Fruit fly (Drosophila melanogaster) whole organism, embryonic: ENCODE measurements around the gene FipoQ.
A peak's percentile ranks its signal among the peaks of the same experiment; 100 is the strongest.

Experiments used
- Asciz ChIP-seq: fragments of 200-800 bp; sonication (Bioruptor generic); optimal IDR thresholded peaks from 2 replicates; lab custom pipeline; 2017; ENCODE audit warnings: missing biosample characterization, mild to moderate bottlenecking, missing genetic modification characterization, missing genetic modification reagents
- CG10267 ChIP-seq: fragments of 200-800 bp; sonication (Bioruptor generic); optimal IDR thresholded peaks from 2 replicates; lab custom pipeline; 2018; ENCODE audit warnings: missing biosample characterization, mild to moderate bottlenecking, missing genetic modification characterization, moderate library complexity
- CG10543 ChIP-seq: fragments of 200-800 bp; sonication (Bioruptor generic); optimal IDR thresholded peaks from 3 replicates; lab custom pipeline; 2017; ENCODE audit warnings: missing biosample characterization, mild to moderate bottlenecking, missing genetic modification characterization, moderate library complexity
- CG11093 ChIP-seq: fragments of 200-800 bp; sonication (Bioruptor generic); IDR thresholded peaks from 3 replicates; pipeline ENCODE4 v1.3.6; 2022; ENCODE audit warnings: missing biosample characterization, missing genetic modification characterization
- CG12104 ChIP-seq: fragments of 200-800 bp; sonication (Bioruptor generic); optimal IDR thresholded peaks from 3 replicates; lab custom pipeline; 2016; ENCODE audit warnings: missing biosample characterization, missing genetic modification characterization
- CG12391 ChIP-seq: fragments of 200-800 bp; sonication (Bioruptor generic); optimal IDR thresholded peaks from 3 replicates; lab custom pipeline; 2018; ENCODE audit warnings: missing biosample characterization, mild to moderate bottlenecking, missing genetic modification characterization, moderate library complexity
- CG13296 ChIP-seq: fragments of 200-800 bp; sonication (Bioruptor generic); optimal IDR thresholded peaks from 3 replicates; lab custom pipeline; 2018; ENCODE audit warnings: missing biosample characterization, mild to moderate bottlenecking, missing genetic modification characterization
- CG15011 ChIP-seq: fragments of 200-800 bp; sonication (Bioruptor generic); optimal IDR thresholded peaks from 3 replicates; lab custom pipeline; 2018; ENCODE audit warnings: missing biosample characterization, mild to moderate bottlenecking, missing genetic modification characterization
- CG15479 ChIP-seq: fragments of 200-800 bp; sonication (Bioruptor generic); optimal IDR thresholded peaks from 3 replicates; lab custom pipeline; 2019; ENCODE audit warnings: missing biosample characterization, mild to moderate bottlenecking, missing genetic modification characterization, moderate library complexity
- CG17829 ChIP-seq: fragments of 200-800 bp; optimal IDR thresholded peaks from 2 replicates; lab custom pipeline; 2019; ENCODE audit warnings: missing biosample characterization, mild to moderate bottlenecking, missing genetic modification characterization, moderate library complexity
- CG17912 ChIP-seq: fragments of 200-800 bp; sonication (Bioruptor generic); optimal IDR thresholded peaks from 2 replicates; lab custom pipeline; 2018; ENCODE audit warnings: missing biosample characterization, mild to moderate bottlenecking, missing genetic modification characterization
- CG1792 ChIP-seq: fragments of 200-800 bp; sonication (Bioruptor generic); optimal IDR thresholded peaks from 2 replicates; lab custom pipeline; 2016; ENCODE audit warnings: missing biosample characterization, missing genetic modification characterization
- CG18262 ChIP-seq: fragments of 200-800 bp; optimal IDR thresholded peaks from 3 replicates; lab custom pipeline; 2019; ENCODE audit warnings: missing biosample characterization, mild to moderate bottlenecking, missing genetic modification characterization, moderate library complexity
- CG31365 ChIP-seq: fragments of 200-800 bp; sonication (Bioruptor generic); optimal IDR thresholded peaks from 2 replicates; lab custom pipeline; 2018; ENCODE audit warnings: missing biosample characterization, mild to moderate bottlenecking, missing genetic modification characterization
- CG33213 ChIP-seq: fragments of 200-800 bp; sonication (Bioruptor generic); optimal IDR thresholded peaks from 3 replicates; lab custom pipeline; 2016; ENCODE audit warnings: missing biosample characterization, missing genetic modification characterization
- CG42726 ChIP-seq: fragments of 200-800 bp; sonication (Bioruptor generic); IDR thresholded peaks from 2 replicates; pipeline ENCODE4 v1.3.6; 2022; ENCODE audit warnings: missing biosample characterization, missing genetic modification characterization; ENCODE audit not compliant: partially characterized antibody
- CG43689 ChIP-seq: fragments of 200-800 bp; sonication (Bioruptor generic); IDR thresholded peaks from 2 replicates; pipeline ENCODE4 v1.3.6; 2022; ENCODE audit warnings: missing biosample characterization, missing genetic modification characterization
- CG4707 ChIP-seq: fragments of 200-800 bp; sonication (Bioruptor generic); optimal IDR thresholded peaks from 2 replicates; lab custom pipeline; 2018; ENCODE audit warnings: missing biosample characterization, mild to moderate bottlenecking, missing genetic modification characterization, moderate library complexity
- CG6689 ChIP-seq: fragments of 200-800 bp; sonication (Bioruptor generic); IDR thresholded peaks from 2 replicates; pipeline ENCODE4 v1.3.6; 2022; ENCODE audit warnings: missing biosample characterization, missing genetic modification characterization
- CG6765 ChIP-seq: fragments of 200-800 bp; sonication (Bioruptor generic); optimal IDR thresholded peaks from 3 replicates; lab custom pipeline; 2017; ENCODE audit warnings: missing biosample characterization, mild to moderate bottlenecking, missing genetic modification characterization
- CG7357 ChIP-seq: fragments of 200-800 bp; sonication (Bioruptor generic); IDR thresholded peaks from 3 replicates; pipeline ENCODE4 v1.3.6; 2022; ENCODE audit warnings: missing biosample characterization, missing genetic modification characterization
- CG9727 ChIP-seq: fragments of 200-800 bp; sonication (Bioruptor generic); optimal IDR thresholded peaks from 3 replicates; lab custom pipeline; 2017; ENCODE audit warnings: missing biosample characterization, mild to moderate bottlenecking, missing genetic modification characterization
- Camta ChIP-seq: fragments of 200-800 bp; sonication (Bioruptor generic); optimal IDR thresholded peaks from 2 replicates; lab custom pipeline; 2016; ENCODE audit warnings: missing biosample characterization, missing genetic modification characterization
- Dip2 ChIP-seq: fragments of 200-800 bp; sonication (Bioruptor generic); IDR thresholded peaks from 2 replicates; pipeline ENCODE4 v1.3.6; 2022; ENCODE audit warnings: missing biosample characterization, missing genetic modification characterization
- Dip3 ChIP-seq: fragments of 200-800 bp; sonication (Bioruptor generic); optimal IDR thresholded peaks from 3 replicates; lab custom pipeline; 2016; ENCODE audit warnings: missing biosample characterization, missing genetic modification characterization
- Eip74EF ChIP-seq, 2 experiments: fragments of 200-800 bp in 1 of 2; fragments of >200 bp in 1 of 2; sonication (Bioruptor generic) in 1 of 2; optimal IDR thresholded peaks; 2 replicates each; lab custom pipeline; 2017 to 2019; ENCODE audit warnings: missing biosample characterization in 2 of 2, missing genetic modification characterization in 2 of 2, mild to moderate bottlenecking in 1 of 2, moderate library complexity in 1 of 2
- Fer1 ChIP-seq: fragments of 200-800 bp; sonication (Bioruptor generic); optimal IDR thresholded peaks from 2 replicates; lab custom pipeline; 2017; ENCODE audit warnings: missing biosample characterization, mild to moderate bottlenecking, missing genetic modification characterization
- HmgZ ChIP-seq: fragments of 200-800 bp; sonication (Bioruptor generic); optimal IDR thresholded peaks from 2 replicates; lab custom pipeline; 2018; ENCODE audit warnings: missing biosample characterization, mild to moderate bottlenecking, missing genetic modification characterization
- Mes4 ChIP-seq: fragments of 200-800 bp; sonication (Bioruptor generic); optimal IDR thresholded peaks from 2 replicates; lab custom pipeline; 2016; ENCODE audit warnings: missing biosample characterization, missing genetic modification characterization
- NC2α ChIP-seq: fragments of 200-800 bp; sonication (Bioruptor generic); optimal IDR thresholded peaks from 2 replicates; lab custom pipeline; 2016; ENCODE audit warnings: missing biosample characterization, missing genetic modification characterization
- Optix ChIP-seq: fragments of 200-800 bp; sonication (Bioruptor generic); IDR thresholded peaks from 3 replicates; pipeline ENCODE4 v1.3.6; 2022; ENCODE audit warnings: missing biosample characterization, missing genetic modification characterization
- Sry-β ChIP-seq: fragments of 200-800 bp; sonication (Bioruptor generic); optimal IDR thresholded peaks from 2 replicates; lab custom pipeline; 2018; ENCODE audit warnings: missing biosample characterization, mild to moderate bottlenecking, missing genetic modification characterization, moderate library complexity
- bab2 ChIP-seq: fragments of 200-800 bp; sonication (Bioruptor generic); optimal IDR thresholded peaks from 2 replicates; lab custom pipeline; 2016; ENCODE audit warnings: missing biosample characterization, missing genetic modification characterization
- btn ChIP-seq: fragments of 200-800 bp; sonication (Bioruptor generic); optimal IDR thresholded peaks from 2 replicates; lab custom pipeline; 2016; ENCODE audit warnings: missing biosample characterization, missing genetic modification characterization
- cato ChIP-seq: fragments of 200-800 bp; sonication (Bioruptor generic); optimal IDR thresholded peaks from 2 replicates; lab custom pipeline; 2016; ENCODE audit warnings: missing biosample characterization, missing genetic modification characterization, borderline replicate concordance
- chm ChIP-seq: fragments of 200-800 bp; sonication (Bioruptor generic); IDR thresholded peaks from 2 replicates; pipeline ENCODE4 v1.3.6; 2022; ENCODE audit warnings: missing biosample characterization, missing genetic modification characterization
- corto ChIP-seq: fragments of 200-800 bp; sonication (Bioruptor generic); optimal IDR thresholded peaks from 2 replicates; lab custom pipeline; 2016; ENCODE audit warnings: missing biosample characterization, mild to moderate bottlenecking, missing genetic modification characterization, moderate library complexity
- grau ChIP-seq: fragments of 200-800 bp; optimal IDR thresholded peaks from 3 replicates; lab custom pipeline; 2019; ENCODE audit warnings: missing biosample characterization, mild to moderate bottlenecking, missing genetic modification characterization, moderate library complexity
- jing ChIP-seq: fragments of 200-800 bp; sonication (Bioruptor generic); optimal IDR thresholded peaks from 2 replicates; lab custom pipeline; 2018; ENCODE audit warnings: missing biosample characterization, mild to moderate bottlenecking, missing genetic modification characterization
- jumu ChIP-seq: fragments of 200-800 bp; sonication (Bioruptor generic); optimal IDR thresholded peaks from 3 replicates; lab custom pipeline; 2016; ENCODE audit warnings: missing biosample characterization, missing genetic modification characterization
- nom ChIP-seq: fragments of 200-800 bp; sonication (Bioruptor generic); optimal IDR thresholded peaks from 2 replicates; lab custom pipeline; 2017; ENCODE audit warnings: missing biosample characterization, missing genetic modification characterization, mild to moderate bottlenecking, moderate library complexity, missing genetic modification reagents
- pb ChIP-seq: fragments of 200-800 bp; sonication (Bioruptor generic); optimal IDR thresholded peaks from 3 replicates; lab custom pipeline; 2016; ENCODE audit warnings: missing biosample characterization, missing genetic modification characterization
- phol ChIP-seq: fragments of 200-800 bp; sonication (Bioruptor generic); optimal IDR thresholded peaks from 3 replicates; lab custom pipeline; 2018; ENCODE audit warnings: missing biosample characterization, mild to moderate bottlenecking, missing genetic modification characterization, moderate library complexity
- slbo ChIP-seq: fragments of 200-800 bp; sonication (Bioruptor generic); IDR thresholded peaks from 2 replicates; pipeline ENCODE4 v1.3.6; 2022; ENCODE audit warnings: missing biosample characterization, missing genetic modification characterization
- slou ChIP-seq: fragments of 200-800 bp; sonication (Bioruptor generic); optimal IDR thresholded peaks from 3 replicates; lab custom pipeline; 2016; ENCODE audit warnings: missing biosample characterization, missing genetic modification characterization
- so ChIP-seq: fragments of 200-800 bp; sonication (Bioruptor generic); IDR thresholded peaks from 3 replicates; pipeline ENCODE4 v1.3.6; 2022; ENCODE audit warnings: missing biosample characterization, missing genetic modification characterization
- ssp ChIP-seq: fragments of 200-800 bp; sonication (Bioruptor generic); IDR thresholded peaks from 2 replicates; pipeline ENCODE4 v1.3.6; 2022; ENCODE audit warnings: missing biosample characterization, missing genetic modification characterization
- stc ChIP-seq: fragments of 200-800 bp; sonication (Bioruptor generic); IDR thresholded peaks from 2 replicates; pipeline ENCODE4 v1.3.6; 2022; ENCODE audit warnings: missing biosample characterization, missing genetic modification characterization
- tna ChIP-seq: fragments of 200-800 bp; sonication (Bioruptor generic); IDR thresholded peaks from 2 replicates; pipeline ENCODE4 v1.3.6; 2022; ENCODE audit warnings: missing biosample characterization, missing genetic modification characterization; ENCODE audit not compliant: partially characterized antibody
- wek ChIP-seq: fragments of 200-800 bp; sonication (Bioruptor generic); optimal IDR thresholded peaks from 3 replicates; lab custom pipeline; 2018; ENCODE audit warnings: missing biosample characterization, mild to moderate bottlenecking, missing genetic modification characterization, moderate library complexity

Gene FipoQ

dm6 chr3R:29458689-29459136, 35.9 kb upstream of the FipoQ start (continued):
- TF ChIP-seq Dip2 (GFP tag; lab: Robert Waterston, UW) (no peak), NC2α (GFP tag; lab: Kevin White, UChicago) (peak; percentile 11), HmgZ (tag; lab: Kevin White, UChicago) (no peak), CG31365 (tag; lab: Kevin White, UChicago) (no peak), Mes4 (GFP tag; lab: Kevin White, UChicago) (peak; percentile 47), jing (GFP tag; lab: Kevin White, UChicago) (peak; percentile 65), CG42726 (no peak), CG15479 (GFP tag; lab: Kevin White, UChicago) (no peak), Asciz (peak; percentile 54), CG15011 (GFP tag; lab: Kevin White, UChicago) (peak; percentile 32), btn (GFP tag; lab: Kevin White, UChicago) (no peak), tna (GFP tag; lab: Robert Waterston, UW) (no peak), slbo (GFP tag; lab: Robert Waterston, UW) (no peak), CG18262 (tag; lab: Kevin White, UChicago) (peak; percentile 76), bab2 (GFP tag; lab: Kevin White, UChicago) (peak; percentile 57), ssp (peak; percentile 16; the same call in 1 of the 2 replicates), CG1792 (GFP tag; lab: Kevin White, UChicago) (no peak), CG11093 (GFP tag; lab: Robert Waterston, UW) (0 out of 3 replicates have a peak, but pooled peaks have one; percentile 21), grau (tag; lab: Kevin White, UChicago) (peak; percentile 51), phol (peak; percentile 77), cato (GFP tag; lab: Kevin White, UChicago) (peak; percentile 38), chm (GFP tag; lab: Robert Waterston, UW) (no peak), pb (GFP tag; lab: Kevin White, UChicago) (no peak), stc (no peak; the same call in 1 of the 2 replicates), CG12104 (GFP tag; lab: Kevin White, UChicago) (no peak), CG4707 (GFP tag; lab: Kevin White, UChicago) (peak; percentile 43), CG10267 (tag; lab: Kevin White, UChicago) (peak; percentile 36), Fer1 (GFP tag; lab: Kevin White, UChicago) (no peak), jumu (GFP tag; lab: Kevin White, UChicago) (peak; percentile 41), CG13296 (no peak), Camta (GFP tag; lab: Kevin White, UChicago) (no peak), CG6765 (GFP tag; lab: Kevin White, UChicago) (no peak), Dip3 (no peak), CG43689 (GFP tag; lab: Robert Waterston, UW) (no peak)

dm6 chr3R:29460225-29460927, 34.2 kb upstream of the FipoQ start:
- 0 out of 3 replicates have a peak, but pooled peaks have one; percentile 22 for TF ChIP-seq CG7357 (GFP tag; lab: Robert Waterston, UW)
- peak; percentile 40; the same call in 1 of the 2 replicates for TF ChIP-seq CG6689
- TF ChIP-seq Sry-β (GFP tag; lab: Kevin White, UChicago) = no peak
- TF ChIP-seq Optix = no peak
- TF ChIP-seq slou (GFP tag; lab: Kevin White, UChicago) = no peak
- TF ChIP-seq CG17829 (tag; lab: Kevin White, UChicago) = peak; percentile 24
- no peak for TF ChIP-seq Eip74EF (GFP tag; optimal IDR thresholded peaks at IDR 0.05; lab: Kevin White, UChicago)
- TF ChIP-seq CG12391 (tag; lab: Kevin White, UChicago) = no peak
- TF ChIP-seq corto (GFP tag; lab: Kevin White, UChicago) = no peak
- TF ChIP-seq CG10543 (GFP tag; lab: Kevin White, UChicago) = no peak
- TF ChIP-seq wek (GFP tag; lab: Kevin White, UChicago) = no peak
- TF ChIP-seq CG33213 (GFP tag; lab: Kevin White, UChicago) = no peak
- TF ChIP-seq so (GFP tag; lab: Robert Waterston, UW) = no peak
- TF ChIP-seq CG9727 = no peak
- TF ChIP-seq nom (GFP tag; lab: Kevin White, UChicago) = peak; percentile 60
- TF ChIP-seq CG17912 (GFP tag; lab: Kevin White, UChicago) = no peak
